Fruit fly (Drosophila melanogaster) whole organism, embryonic: ENCODE results near the gene CG43233.

Experiments used
- CG10267 ChIP-seq: fragments of 200-800 bp; sonication (Bioruptor generic); optimal IDR thresholded peaks from 2 replicates; lab custom pipeline; 2018; ENCODE audit warnings: missing biosample characterization, mild to moderate bottlenecking, missing genetic modification characterization, moderate library complexity
- CG10321 ChIP-seq: fragments of 200-800 bp; sonication (Bioruptor generic); IDR thresholded peaks from 2 replicates; pipeline ENCODE4 v1.3.6; 2022; ENCODE audit warnings: missing biosample characterization, missing genetic modification characterization
- CG11085 ChIP-seq: fragments of 200-800 bp; sonication (Bioruptor generic); IDR thresholded peaks from 2 replicates; pipeline ENCODE4 v1.3.6; 2022; ENCODE audit warnings: missing biosample characterization, missing genetic modification characterization
- CG11696 ChIP-seq: fragments of 200-800 bp; sonication (Bioruptor generic); IDR thresholded peaks from 2 replicates; pipeline ENCODE4 v1.3.6; 2022; ENCODE audit warnings: missing biosample characterization, missing genetic modification characterization
- CG12299 ChIP-seq: fragments of 200-800 bp; sonication (Bioruptor generic); optimal IDR thresholded peaks from 2 replicates; lab custom pipeline; 2018; ENCODE audit warnings: missing biosample characterization, mild to moderate bottlenecking, missing genetic modification characterization
- CG13624 ChIP-seq: fragments of 200-800 bp; sonication (Bioruptor generic); optimal IDR thresholded peaks from 2 replicates; lab custom pipeline; 2016; ENCODE audit warnings: missing biosample characterization, missing genetic modification characterization
- CG13894 ChIP-seq: fragments of 200-800 bp; sonication (Bioruptor generic); optimal IDR thresholded peaks from 3 replicates; lab custom pipeline; 2018; ENCODE audit warnings: missing biosample characterization, mild to moderate bottlenecking, missing genetic modification characterization, moderate library complexity
- CG14441 ChIP-seq: fragments of 200-800 bp; sonication (Bioruptor generic); IDR thresholded peaks from 2 replicates; pipeline ENCODE4 v1.3.6; 2022; ENCODE audit warnings: missing biosample characterization, missing genetic modification characterization
- CG14860 ChIP-seq: fragments of 200-800 bp; sonication (Bioruptor generic); IDR thresholded peaks from 3 replicates; pipeline ENCODE4 v1.3.6; 2022; ENCODE audit warnings: missing biosample characterization, missing genetic modification characterization; ENCODE audit not compliant: partially characterized antibody
- CG15601 ChIP-seq: fragments of 200-800 bp; sonication (Bioruptor generic); optimal IDR thresholded peaks from 3 replicates; lab custom pipeline; 2019; ENCODE audit warnings: missing biosample characterization, mild to moderate bottlenecking, missing genetic modification characterization, moderate library complexity
- CG1647 ChIP-seq: fragments of 200-800 bp; sonication (Bioruptor generic); optimal IDR thresholded peaks from 3 replicates; lab custom pipeline; 2016; ENCODE audit warnings: missing biosample characterization, missing genetic modification characterization
- CG17328 ChIP-seq: fragments of 200-800 bp; sonication (Bioruptor generic); IDR thresholded peaks from 2 replicates; pipeline ENCODE4 v1.3.6; 2022; ENCODE audit warnings: missing biosample characterization, missing genetic modification characterization
- CG17912 ChIP-seq: fragments of 200-800 bp; sonication (Bioruptor generic); optimal IDR thresholded peaks from 2 replicates; lab custom pipeline; 2018; ENCODE audit warnings: missing biosample characterization, mild to moderate bottlenecking, missing genetic modification characterization
- CG2120 ChIP-seq: fragments of 200-800 bp; sonication (Bioruptor generic); optimal IDR thresholded peaks from 3 replicates; lab custom pipeline; 2016; ENCODE audit warnings: missing biosample characterization, missing genetic modification characterization
- CG30020 ChIP-seq: fragments of 200-800 bp; optimal IDR thresholded peaks from 2 replicates; lab custom pipeline; 2019; ENCODE audit warnings: missing biosample characterization, mild to moderate bottlenecking, missing genetic modification characterization, moderate library complexity
- CG31224 ChIP-seq: fragments of 200-800 bp; sonication (Bioruptor generic); IDR thresholded peaks from 2 replicates; pipeline ENCODE4 v1.3.6; 2022; ENCODE audit warnings: missing biosample characterization, missing genetic modification characterization
- CG31441 ChIP-seq: fragments of 200-800 bp; sonication (Bioruptor generic); IDR thresholded peaks from 2 replicates; pipeline ENCODE4 v1.3.6; 2022; ENCODE audit warnings: missing biosample characterization, missing genetic modification characterization
- CG3407 ChIP-seq: fragments of 200-800 bp; sonication (Bioruptor generic); optimal IDR thresholded peaks from 2 replicates; lab custom pipeline; 2018; ENCODE audit warnings: missing biosample characterization, mild to moderate bottlenecking, missing genetic modification characterization
- CG34224 ChIP-seq: fragments of 200-800 bp; sonication (Bioruptor generic); IDR thresholded peaks from 3 replicates; pipeline ENCODE4 v1.3.6; 2022; ENCODE audit warnings: missing biosample characterization, missing genetic modification characterization; ENCODE audit not compliant: partially characterized antibody
- CG6683 ChIP-seq: fragments of 200-800 bp; sonication (Bioruptor generic); optimal IDR thresholded peaks from 2 replicates; lab custom pipeline; 2017; ENCODE audit warnings: missing biosample characterization, mild to moderate bottlenecking, missing genetic modification characterization, missing genetic modification reagents
- CG8089 ChIP-seq: fragments of 200-800 bp; sonication (Bioruptor generic); optimal IDR thresholded peaks from 3 replicates; lab custom pipeline; 2016; ENCODE audit warnings: missing biosample characterization, missing genetic modification characterization
- CG8924 ChIP-seq: fragments of 200-800 bp; optimal IDR thresholded peaks from 3 replicates; lab custom pipeline; 2019; ENCODE audit warnings: missing biosample characterization, mild to moderate bottlenecking, missing genetic modification characterization, moderate library complexity
- CrebB ChIP-seq: fragments of 200-800 bp; sonication (Bioruptor generic); optimal IDR thresholded peaks from 3 replicates; lab custom pipeline; 2018; ENCODE audit warnings: missing biosample characterization, mild to moderate bottlenecking, missing genetic modification characterization
- D19A ChIP-seq: fragments of 200-800 bp; optimal IDR thresholded peaks from 3 replicates; lab custom pipeline; 2019; ENCODE audit warnings: missing biosample characterization, mild to moderate bottlenecking, missing genetic modification characterization, moderate library complexity
- Ets65A ChIP-seq: fragments of 200-800 bp; sonication (Bioruptor generic); peaks from one replicate; lab custom pipeline; 2016; ENCODE audit warnings: missing biosample characterization, missing genetic modification characterization
- Gsc ChIP-seq: fragments of 200-800 bp; sonication (Bioruptor generic); IDR thresholded peaks from 2 replicates; pipeline ENCODE4 v1.3.6; 2022; ENCODE audit warnings: missing biosample characterization, missing genetic modification characterization
- H15 ChIP-seq: fragments of 200-800 bp; sonication (Bioruptor generic); IDR thresholded peaks from 3 replicates; pipeline ENCODE4 v1.3.6; 2022; ENCODE audit warnings: missing biosample characterization, missing genetic modification characterization
- Meics ChIP-seq: fragments of 200-800 bp; sonication (Bioruptor generic); optimal IDR thresholded peaks from 2 replicates; lab custom pipeline; 2017; ENCODE audit warnings: missing biosample characterization, mild to moderate bottlenecking, missing genetic modification characterization
- NC2α ChIP-seq: fragments of 200-800 bp; sonication (Bioruptor generic); optimal IDR thresholded peaks from 2 replicates; lab custom pipeline; 2016; ENCODE audit warnings: missing biosample characterization, missing genetic modification characterization
- Optix ChIP-seq: fragments of 200-800 bp; sonication (Bioruptor generic); IDR thresholded peaks from 3 replicates; pipeline ENCODE4 v1.3.6; 2022; ENCODE audit warnings: missing biosample characterization, missing genetic modification characterization
- Pdp1 ChIP-seq, 2 experiments: fragments of 200-800 bp; sonication (Bioruptor generic); optimal IDR thresholded peaks; 3 replicates each; lab custom pipeline; 2016; ENCODE audit warnings: missing biosample characterization in 2 of 2, missing genetic modification characterization in 2 of 2, mild to moderate bottlenecking in 1 of 2, moderate library complexity in 1 of 2
- Ravus ChIP-seq: fragments of 200-800 bp; sonication (Bioruptor generic); IDR thresholded peaks from 2 replicates; pipeline ENCODE4 v1.3.6; 2022; ENCODE audit warnings: missing biosample characterization, missing genetic modification characterization
- Stat92E ChIP-seq, 3 experiments: fragments of >200 bp in 2 of 3; fragments of 200-800 bp in 1 of 3; sonication (Bioruptor generic) in 1 of 3; optimal IDR thresholded peaks; 2 replicates each; lab custom pipeline; 2017 to 2019; ENCODE audit warnings: missing biosample characterization in 3 of 3, missing genetic modification characterization in 3 of 3, mild to moderate bottlenecking in 1 of 3, moderate library complexity in 1 of 3
- Tbp ChIP-seq: fragments of >200 bp; optimal IDR thresholded peaks from 2 replicates; lab custom pipeline; 2018; ENCODE audit warnings: missing biosample characterization, missing genetic modification characterization
- Usf ChIP-seq: fragments of 200-800 bp; sonication (Bioruptor generic); optimal IDR thresholded peaks from 2 replicates; lab custom pipeline; 2017; ENCODE audit warnings: missing genotype, missing biosample characterization, missing genetic modification characterization
- bowl ChIP-seq: fragments of 200-800 bp; sonication (Bioruptor generic); IDR thresholded peaks from 2 replicates; pipeline ENCODE4 v1.3.6; 2022; ENCODE audit warnings: missing biosample characterization, missing genetic modification characterization
- br ChIP-seq: fragments of >200 bp; optimal IDR thresholded peaks from 2 replicates; lab custom pipeline; 2017
- bsh ChIP-seq, 2 experiments: fragments of 200-800 bp; sonication (Bioruptor generic); optimal IDR thresholded peaks; 2 replicates each; lab custom pipeline; 2017 to 2018; ENCODE audit warnings: mild to moderate bottlenecking in 2 of 2, missing biosample characterization in 2 of 2, missing genetic modification characterization in 2 of 2, moderate library complexity in 1 of 2
- cad ChIP-seq: fragments of >200 bp; optimal IDR thresholded peaks from 2 replicates; lab custom pipeline; 2017; ENCODE audit warnings: missing biosample characterization, missing genetic modification characterization
- cas ChIP-seq: fragments of 200-800 bp; sonication (Bioruptor generic); IDR thresholded peaks from 2 replicates; pipeline ENCODE4 v1.3.6; 2022; ENCODE audit warnings: missing biosample characterization, missing genetic modification characterization
- emc ChIP-seq: fragments of 200-800 bp; sonication (Bioruptor generic); optimal IDR thresholded peaks from 2 replicates; lab custom pipeline; 2016; ENCODE audit warnings: missing biosample characterization, missing genetic modification characterization
- eyg ChIP-seq: fragments of 200-800 bp; sonication (Bioruptor generic); optimal IDR thresholded peaks from 3 replicates; lab custom pipeline; 2016; ENCODE audit warnings: missing biosample characterization, missing genetic modification characterization
- klu ChIP-seq: fragments of 200-800 bp; sonication (Bioruptor generic); IDR thresholded peaks from 2 replicates; pipeline ENCODE4 v1.3.6; 2022; ENCODE audit warnings: missing biosample characterization, missing genetic modification characterization
- kni ChIP-seq: fragments of 200-800 bp; sonication (Bioruptor generic); optimal IDR thresholded peaks from 3 replicates; lab custom pipeline; 2017; ENCODE audit warnings: mild to moderate bottlenecking, missing biosample characterization, missing genetic modification reagents, missing genetic modification characterization
- maf-S ChIP-seq: fragments of 200-800 bp; sonication (Bioruptor generic); optimal IDR thresholded peaks from 2 replicates; lab custom pipeline; 2016; ENCODE audit warnings: missing biosample characterization, missing genetic modification characterization
- nau ChIP-seq: fragments of 200-800 bp; sonication (Bioruptor generic); optimal IDR thresholded peaks from 3 replicates; lab custom pipeline; 2017; ENCODE audit warnings: missing biosample characterization, mild to moderate bottlenecking, missing genetic modification characterization, missing genetic modification reagents
- nerfin-1 ChIP-seq: fragments of 200-800 bp; sonication (Bioruptor generic); optimal IDR thresholded peaks from 3 replicates; lab custom pipeline; 2019; ENCODE audit warnings: missing biosample characterization, mild to moderate bottlenecking, missing genetic modification characterization, moderate library complexity
- otp ChIP-seq: fragments of 200-800 bp; sonication (Bioruptor generic); IDR thresholded peaks from 3 replicates; pipeline ENCODE4, ENCODE4 v1.3.6; 2022; ENCODE audit warnings: missing biosample characterization, missing genetic modification characterization
- row ChIP-seq: fragments of 200-800 bp; sonication (Bioruptor generic); IDR thresholded peaks from 3 replicates; pipeline ENCODE4 v1.3.6; 2022; ENCODE audit warnings: missing biosample characterization, missing genetic modification characterization
- sob ChIP-seq: fragments of 200-800 bp; sonication (Bioruptor generic); IDR thresholded peaks from 2 replicates; pipeline ENCODE4 v1.3.6; 2022; ENCODE audit warnings: missing biosample characterization, missing genetic modification characterization
- tup ChIP-seq: fragments of 200-800 bp; sonication (Bioruptor generic); optimal IDR thresholded peaks from 2 replicates; lab custom pipeline; 2016; ENCODE audit warnings: missing biosample characterization, mild to moderate bottlenecking, missing genetic modification characterization, moderate library complexity
- unpg ChIP-seq: fragments of 200-800 bp; sonication (Bioruptor generic); optimal IDR thresholded peaks from 3 replicates; lab custom pipeline; 2018; ENCODE audit warnings: missing biosample characterization, mild to moderate bottlenecking, missing genetic modification characterization, moderate library complexity

Gene CG43233

DNA sequence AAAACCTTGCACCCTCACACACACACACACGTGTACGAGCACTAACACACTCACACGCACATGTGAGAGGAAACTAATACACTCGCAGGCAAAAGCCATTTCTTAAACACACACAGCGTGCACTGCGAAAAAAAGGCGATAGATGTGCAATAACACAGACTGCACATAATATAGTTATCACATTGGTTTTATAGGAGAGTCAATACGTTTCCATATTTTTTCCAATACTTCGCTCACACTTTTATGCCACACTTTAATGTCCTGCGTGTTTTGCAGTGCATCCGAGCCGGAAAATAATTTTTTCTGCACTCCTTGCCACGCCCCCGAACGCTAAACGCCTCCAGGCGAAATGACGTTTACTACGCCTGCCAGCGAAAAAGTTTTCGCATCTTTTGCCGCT, 6.5 kb upstream of the CG43233 start (continued):
- TF ChIP-seq CG34224 (GFP tag; lab: Robert Waterston, UW) (no peak), CG10321 (GFP tag; lab: Robert Waterston, UW) (no peak), kni (GFP tag; lab: Kevin White, UChicago) (no peak), otp (GFP tag; lab: Robert Waterston, UW) (no peak), CG13624 (GFP tag; lab: Kevin White, UChicago) (no peak), bsh (GFP tag; optimal IDR thresholded peaks at IDR 0.05; lab: Kevin White, UChicago) (peak in 1 of 2 experiments; percentile 3), nerfin-1 (tag; lab: Kevin White, UChicago) (no peak), CG3407 (GFP tag; lab: Kevin White, UChicago) (no peak), maf-S (GFP tag; lab: Kevin White, UChicago) (no peak), CrebB (no peak), CG30020 (tag; lab: Kevin White, UChicago) (no peak), bowl (no peak), sob (GFP tag; lab: Robert Waterston, UW) (no peak), Optix (no peak), CG6683 (GFP tag; lab: Kevin White, UChicago) (no peak), Ravus (GFP tag; lab: Robert Waterston, UW) (no peak), H15 (no peak), unpg (GFP tag; lab: Kevin White, UChicago) (peak; percentile 1), Ets65A (GFP tag; lab: Kevin White, UChicago) (peak; percentile 40), cas (no peak), CG1647 (GFP tag; lab: Kevin White, UChicago) (no peak), eyg (GFP tag; lab: Kevin White, UChicago) (no peak), Gsc (GFP tag; lab: Robert Waterston, UW) (0 out of 2 replicates have a peak, but pooled peaks have one; percentile 17), CG14441 (GFP tag; lab: Robert Waterston, UW) (0 out of 2 replicates have a peak, but pooled peaks have one; percentile 29), Usf (GFP tag; lab: Kevin White, UChicago) (no peak), CG11696 (no peak), NC2α (GFP tag; lab: Kevin White, UChicago) (no peak), CG10267 (tag; lab: Kevin White, UChicago) (no peak), D19A (tag; lab: Kevin White, UChicago) (no peak), cad (GFP tag; lab: Kevin White, UChicago) (no peak), CG31441 (no peak), CG11085 (GFP tag; lab: Robert Waterston, UW) (no peak), klu (GFP tag; lab: Robert Waterston, UW) (no peak), CG14860 (GFP tag; lab: Robert Waterston, UW) (no peak), Tbp (GFP tag; lab: Kevin White, UChicago) (no peak), Stat92E (GFP tag; optimal IDR thresholded peaks at IDR 0.05; lab: Kevin White, UChicago) (no peak), emc (GFP tag; lab: Kevin White, UChicago) (no peak), CG31224 (no peak), Pdp1 (GFP tag; optimal IDR thresholded peaks at IDR 0.05; lab: Kevin White, UChicago) (no peak), CG2120 (GFP tag; lab: Kevin White, UChicago) (no peak), nau (GFP tag; lab: Kevin White, UChicago) (no peak), CG8924 (tag; lab: Kevin White, UChicago) (no peak), br (no peak), CG17912 (GFP tag; lab: Kevin White, UChicago) (no peak), CG13894 (no peak), CG17328 (GFP tag; lab: Robert Waterston, UW) (no peak), row (GFP tag; lab: Robert Waterston, UW) (peak; percentile 18; the same call in 1 of the 3 replicates), CG15601 (no peak), CG8089 (no peak), CG12299 (tag; lab: Kevin White, UChicago) (no peak), Meics (no peak), tup (no peak)
